Fruit fly (Drosophila melanogaster) whole organism, embryonic: ENCODE data around the gene zf30C.

ENCODE experiments used
- Atf-2 ChIP-seq: fragments of 200-800 bp; sonication (Bioruptor generic); optimal IDR thresholded peaks from 2 replicates; lab custom pipeline; 2016; ENCODE audit warnings: missing biosample characterization, missing genetic modification characterization
- CG10543 ChIP-seq: fragments of 200-800 bp; sonication (Bioruptor generic); optimal IDR thresholded peaks from 3 replicates; lab custom pipeline; 2017; ENCODE audit warnings: missing biosample characterization, mild to moderate bottlenecking, missing genetic modification characterization, moderate library complexity
- CG14965 ChIP-seq: fragments of 200-800 bp; sonication (Bioruptor generic); optimal IDR thresholded peaks from 2 replicates; lab custom pipeline; 2016; ENCODE audit warnings: missing biosample characterization, missing genetic modification characterization, borderline replicate concordance
- CG1529 ChIP-seq: fragments of 200-800 bp; sonication (Bioruptor generic); optimal IDR thresholded peaks from 3 replicates; lab custom pipeline; 2018; ENCODE audit warnings: missing biosample characterization, missing genetic modification characterization
- CG15601 ChIP-seq: fragments of 200-800 bp; sonication (Bioruptor generic); optimal IDR thresholded peaks from 3 replicates; lab custom pipeline; 2019; ENCODE audit warnings: missing biosample characterization, mild to moderate bottlenecking, missing genetic modification characterization, moderate library complexity
- CG1603 ChIP-seq: fragments of 200-800 bp; sonication (Bioruptor generic); optimal IDR thresholded peaks from 2 replicates; lab custom pipeline; 2019; ENCODE audit warnings: missing biosample characterization, mild to moderate bottlenecking, missing genetic modification characterization, moderate library complexity
- CG16863 ChIP-seq: fragments of 200-800 bp; sonication (Bioruptor generic); optimal IDR thresholded peaks from 3 replicates; lab custom pipeline; 2016; ENCODE audit warnings: missing biosample characterization, missing genetic modification characterization
- CG17385 ChIP-seq: fragments of 200-800 bp; sonication (Bioruptor generic); optimal IDR thresholded peaks from 3 replicates; lab custom pipeline; 2018; ENCODE audit warnings: missing biosample characterization, mild to moderate bottlenecking, missing genetic modification characterization
- CG17568 ChIP-seq: fragments of 200-800 bp; sonication (Bioruptor generic); optimal IDR thresholded peaks from 2 replicates; lab custom pipeline; 2018; ENCODE audit warnings: missing biosample characterization, mild to moderate bottlenecking, missing genetic modification characterization, moderate library complexity
- CG30431 ChIP-seq: fragments of 200-800 bp; sonication (Bioruptor generic); optimal IDR thresholded peaks from 2 replicates; lab custom pipeline; 2017; ENCODE audit warnings: missing biosample characterization, missing genetic modification characterization
- CG32532 ChIP-seq: fragments of 200-800 bp; sonication (Bioruptor generic); IDR thresholded peaks from 2 replicates; pipeline ENCODE4 v1.3.6; 2022; ENCODE audit warnings: missing biosample characterization, missing genetic modification characterization
- CG33213 ChIP-seq: fragments of 200-800 bp; sonication (Bioruptor generic); optimal IDR thresholded peaks from 3 replicates; lab custom pipeline; 2016; ENCODE audit warnings: missing biosample characterization, missing genetic modification characterization
- CG33557 ChIP-seq: fragments of 200-800 bp; sonication (Bioruptor generic); optimal IDR thresholded peaks from 2 replicates; lab custom pipeline; 2019; ENCODE audit warnings: missing biosample characterization, mild to moderate bottlenecking, missing genetic modification characterization, moderate library complexity
- CG4404 ChIP-seq: fragments of 200-800 bp; sonication (Bioruptor generic); IDR thresholded peaks from 2 replicates; pipeline ENCODE4 v1.3.6; 2022; ENCODE audit warnings: missing biosample characterization, missing genetic modification characterization
- CG6175 ChIP-seq: fragments of 200-800 bp; sonication (Bioruptor generic); IDR thresholded peaks from 3 replicates; pipeline ENCODE4 v1.3.6; 2022; ENCODE audit warnings: missing biosample characterization, missing genetic modification characterization
- CG7786 ChIP-seq: fragments of 200-800 bp; sonication (Bioruptor generic); optimal IDR thresholded peaks from 2 replicates; lab custom pipeline; 2016; ENCODE audit warnings: missing biosample characterization, missing genetic modification characterization
- CG8290 ChIP-seq, 3 experiments: fragments of 200-800 bp; sonication (Bioruptor generic); optimal IDR thresholded peaks; 2 replicates each; lab custom pipeline; 2016 to 2019; ENCODE audit warnings: missing biosample characterization in 3 of 3, missing genetic modification characterization in 3 of 3, mild to moderate bottlenecking in 2 of 3, moderate library complexity in 1 of 3
- CG8924 ChIP-seq: fragments of 200-800 bp; optimal IDR thresholded peaks from 3 replicates; lab custom pipeline; 2019; ENCODE audit warnings: missing biosample characterization, mild to moderate bottlenecking, missing genetic modification characterization, moderate library complexity
- CG9817 ChIP-seq: fragments of 200-800 bp; sonication (Bioruptor generic); optimal IDR thresholded peaks from 2 replicates; lab custom pipeline; 2018; ENCODE audit warnings: missing biosample characterization, mild to moderate bottlenecking, missing genetic modification characterization, moderate library complexity
- CHES-1-like ChIP-seq: fragments of 200-800 bp; sonication (Bioruptor generic); optimal IDR thresholded peaks from 2 replicates; lab custom pipeline; 2016; ENCODE audit warnings: missing biosample characterization, missing genetic modification characterization
- Dbx ChIP-seq: fragments of 200-800 bp; sonication (Bioruptor generic); IDR thresholded peaks from 3 replicates; pipeline ENCODE4 v1.3.6; 2022; ENCODE audit warnings: missing biosample characterization, missing genetic modification characterization
- Drgx ChIP-seq: fragments of 200-800 bp; sonication (Bioruptor generic); IDR thresholded peaks from 2 replicates; pipeline ENCODE4 v1.3.6; 2022; ENCODE audit warnings: missing biosample characterization, missing genetic modification characterization
- Fer3 ChIP-seq: fragments of 200-800 bp; sonication (Bioruptor generic); optimal IDR thresholded peaks from 2 replicates; lab custom pipeline; 2018; ENCODE audit warnings: missing biosample characterization, mild to moderate bottlenecking, missing genetic modification characterization, moderate library complexity
- Hr78 ChIP-seq, 2 experiments: fragments of 200-800 bp in 1 of 2; fragments of >200 bp in 1 of 2; sonication (Bioruptor generic) in 1 of 2; optimal IDR thresholded peaks; 2 replicates each; lab custom pipeline; 2017 to 2019; ENCODE audit warnings: missing biosample characterization in 2 of 2, missing genetic modification characterization in 2 of 2, mild to moderate bottlenecking in 1 of 2, moderate library complexity in 1 of 2
- MBD-R2 ChIP-seq: fragments of 200-800 bp; sonication (Bioruptor generic); IDR thresholded peaks from 2 replicates; pipeline ENCODE4 v1.3.6; 2022; ENCODE audit warnings: missing biosample characterization, missing genetic modification characterization
- MTF-1 ChIP-seq: fragments of 200-800 bp; sonication (Bioruptor generic); optimal IDR thresholded peaks from 2 replicates; lab custom pipeline; 2018; ENCODE audit warnings: missing biosample characterization, mild to moderate bottlenecking, missing genetic modification characterization, borderline replicate concordance
- Max ChIP-seq: fragments of 200-800 bp; sonication (Bioruptor generic); optimal IDR thresholded peaks from 2 replicates; lab custom pipeline; 2016; ENCODE audit warnings: missing biosample characterization, mild to moderate bottlenecking, missing genetic modification characterization
- Mrtf ChIP-seq: fragments of 200-800 bp; sonication (Bioruptor generic); IDR thresholded peaks from 3 replicates; pipeline ENCODE4 v1.3.6; 2022; ENCODE audit warnings: missing biosample characterization, missing genetic modification characterization
- Ptx1 ChIP-seq: fragments of 200-800 bp; sonication (Bioruptor generic); IDR thresholded peaks from 2 replicates; pipeline ENCODE4 v1.3.6; 2022; ENCODE audit warnings: missing biosample characterization, missing genetic modification characterization
- Usf ChIP-seq: fragments of 200-800 bp; sonication (Bioruptor generic); optimal IDR thresholded peaks from 2 replicates; lab custom pipeline; 2017; ENCODE audit warnings: missing genotype, missing biosample characterization, missing genetic modification characterization
- ap ChIP-seq: fragments of 200-800 bp; sonication (Bioruptor generic); IDR thresholded peaks from 2 replicates; pipeline ENCODE4 v1.3.6; 2022; ENCODE audit warnings: missing biosample characterization, missing genetic modification characterization
- az2 ChIP-seq: fragments of 200-800 bp; sonication (Bioruptor generic); optimal IDR thresholded peaks from 3 replicates; lab custom pipeline; 2016; ENCODE audit warnings: missing biosample characterization, missing genetic modification characterization
- bowl ChIP-seq: fragments of 200-800 bp; sonication (Bioruptor generic); IDR thresholded peaks from 2 replicates; pipeline ENCODE4 v1.3.6; 2022; ENCODE audit warnings: missing biosample characterization, missing genetic modification characterization
- cg ChIP-seq: fragments of 200-800 bp; sonication (Bioruptor generic); optimal IDR thresholded peaks from 3 replicates; lab custom pipeline; 2019; ENCODE audit warnings: missing biosample characterization, mild to moderate bottlenecking, missing genetic modification characterization, moderate library complexity
- chinmo ChIP-seq: fragments of 200-800 bp; sonication (Bioruptor generic); IDR thresholded peaks from 4 replicates; pipeline ENCODE4 v1.3.6; 2022; ENCODE audit warnings: missing biosample characterization, missing genetic modification characterization; ENCODE audit not compliant: partially characterized antibody
- dati ChIP-seq: fragments of 200-800 bp; sonication (Bioruptor generic); IDR thresholded peaks from 2 replicates; pipeline ENCODE4 v1.3.6; 2022; ENCODE audit warnings: missing biosample characterization, missing genetic modification characterization
- disco-r ChIP-seq: fragments of 200-800 bp; sonication (Bioruptor generic); optimal IDR thresholded peaks from 2 replicates; lab custom pipeline; 2016; ENCODE audit warnings: missing biosample characterization, missing genetic modification characterization
- eve ChIP-seq, 2 experiments: fragments of >200 bp; optimal IDR thresholded peaks; 2 replicates each; lab custom pipeline; 2017; ENCODE audit warnings: missing biosample characterization in 2 of 2, missing genetic modification characterization in 2 of 2
- gem ChIP-seq: fragments of 200-800 bp; sonication (Bioruptor generic); optimal IDR thresholded peaks from 2 replicates; lab custom pipeline; 2019; ENCODE audit warnings: missing biosample characterization, mild to moderate bottlenecking, missing genetic modification characterization, moderate library complexity
- jigr1 ChIP-seq: fragments of 200-800 bp; sonication (Bioruptor generic); IDR thresholded peaks from 3 replicates; pipeline ENCODE4 v1.3.6; 2022; ENCODE audit warnings: missing biosample characterization, missing genetic modification characterization
- nom ChIP-seq: fragments of 200-800 bp; sonication (Bioruptor generic); optimal IDR thresholded peaks from 2 replicates; lab custom pipeline; 2017; ENCODE audit warnings: missing biosample characterization, missing genetic modification characterization, mild to moderate bottlenecking, moderate library complexity, missing genetic modification reagents
- pan ChIP-seq, 4 experiments: fragments of >200 bp in 3 of 4; fragments of 200-800 bp in 1 of 4; sonication (Bioruptor generic) in 1 of 4; optimal IDR thresholded peaks in 3 of 4; IDR thresholded peaks in 1 of 4; 2 replicates each; pipeline versions ENCODE4 v1.3.6 to Lab custom; 2017 to 2022; ENCODE audit warnings: missing biosample characterization in 2 of 4, missing genetic modification characterization in 2 of 4, mixed read lengths in 1 of 4
- pb ChIP-seq: fragments of 200-800 bp; sonication (Bioruptor generic); optimal IDR thresholded peaks from 3 replicates; lab custom pipeline; 2016; ENCODE audit warnings: missing biosample characterization, missing genetic modification characterization
- sd ChIP-seq: fragments of 200-800 bp; sonication (Bioruptor generic); optimal IDR thresholded peaks from 3 replicates; lab custom pipeline; 2018; ENCODE audit warnings: missing biosample characterization, mild to moderate bottlenecking, missing genetic modification characterization, moderate library complexity
- sob ChIP-seq: fragments of 200-800 bp; sonication (Bioruptor generic); IDR thresholded peaks from 2 replicates; pipeline ENCODE4 v1.3.6; 2022; ENCODE audit warnings: missing biosample characterization, missing genetic modification characterization
- tin ChIP-seq: fragments of 200-800 bp; sonication (Bioruptor generic); optimal IDR thresholded peaks from 3 replicates; lab custom pipeline; 2016; ENCODE audit warnings: missing biosample characterization, missing genetic modification characterization
- unpg ChIP-seq: fragments of 200-800 bp; sonication (Bioruptor generic); optimal IDR thresholded peaks from 3 replicates; lab custom pipeline; 2018; ENCODE audit warnings: missing biosample characterization, mild to moderate bottlenecking, missing genetic modification characterization, moderate library complexity
- yki ChIP-seq: fragments of >200 bp; optimal IDR thresholded peaks from 3 replicates; lab custom pipeline; 2018

Gene zf30C

DNA sequence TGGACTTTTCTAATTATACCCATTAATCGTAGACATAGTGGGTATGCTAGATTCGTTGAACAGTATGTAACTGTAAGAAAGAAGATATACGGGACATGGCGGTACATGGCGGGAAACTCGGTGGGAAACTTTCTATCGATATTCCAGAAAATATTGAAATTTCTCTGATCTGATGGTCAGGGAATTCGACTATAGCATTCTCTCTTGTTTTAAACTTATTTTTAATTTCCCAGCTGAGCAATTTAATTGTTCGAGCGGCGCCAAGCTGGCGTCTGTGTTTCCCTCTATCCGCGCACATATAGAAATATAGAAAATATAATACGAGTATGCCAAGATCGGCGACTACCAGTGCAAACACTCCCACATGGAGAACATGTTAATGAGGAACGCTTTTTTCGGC lies 21.0 kb downstream of the zf30C start (continued):
- TF ChIP-seq Max (no peak), ap (GFP tag; lab: Robert Waterston, UW) (no peak), disco-r (GFP tag; lab: Kevin White, UChicago) (no peak), unpg (GFP tag; lab: Kevin White, UChicago) (peak; percentile 26), CG6175 (GFP tag; lab: Robert Waterston, UW) (no peak), sd (tag; lab: Kevin White, UChicago) (peak; percentile 44), Mrtf (GFP tag; lab: Robert Waterston, UW) (no peak), sob (GFP tag; lab: Robert Waterston, UW) (0 out of 2 replicates have a peak, but pooled peaks have one; percentile 6), CG16863 (GFP tag; lab: Kevin White, UChicago) (peak; percentile 28), yki (no peak), CG9817 (tag; lab: Kevin White, UChicago) (peak; percentile 42), CG30431 (peak; percentile 14), chinmo (GFP tag; lab: Robert Waterston, UW) (no peak), Dbx (0 out of 3 replicates have a peak, but pooled peaks have one; percentile 16), Usf (GFP tag; lab: Kevin White, UChicago) (no peak), CG33213 (GFP tag; lab: Kevin White, UChicago) (no peak), dati (GFP tag; lab: Robert Waterston, UW) (no peak), tin (GFP tag; lab: Kevin White, UChicago) (no peak), CG1529 (GFP tag; lab: Kevin White, UChicago) (no peak), MTF-1 (GFP tag; lab: Kevin White, UChicago) (no peak), CG1603 (tag; lab: Kevin White, UChicago) (peak; percentile 5), CHES-1-like (GFP tag; lab: Kevin White, UChicago) (peak; percentile 24), Ptx1 (0 out of 2 replicates have a peak, but pooled peaks have one; percentile 20), Hr78 (GFP tag; optimal IDR thresholded peaks at IDR 0.05; lab: Kevin White, UChicago) (no peak), CG17568 (GFP tag; lab: Kevin White, UChicago) (no peak), CG4404 (GFP tag; lab: Robert Waterston, UW) (no peak), CG8290 (GFP tag; optimal IDR thresholded peaks at IDR 0.05; lab: Kevin White, UChicago) (no peak), CG8290 (tag; optimal IDR thresholded peaks at IDR 0.05; lab: Kevin White, UChicago) (peak in 1 of 2 experiments; percentile 43), bowl (GFP tag; lab: Robert Waterston, UW) (no peak), Atf-2 (GFP tag; lab: Kevin White, UChicago) (no peak), Drgx (GFP tag; lab: Robert Waterston, UW) (0 out of 2 replicates have a peak, but pooled peaks have one; percentile 12), CG10543 (GFP tag; lab: Kevin White, UChicago) (peak; percentile 30), pb (GFP tag; lab: Kevin White, UChicago) (no peak), pan (optimal IDR thresholded peaks at IDR 0.05; lab: Kevin White, UChicago) (no peak), pan (GFP tag; optimal IDR thresholded peaks at IDR 0.05 in 1 of 2, IDR thresholded peaks at IDR 0.05 in 1 of 2) (peak in 1 of 2 experiments; percentile 38), CG17385 (GFP tag; lab: Kevin White, UChicago) (peak; percentile 16), CG7786 (GFP tag; lab: Kevin White, UChicago) (peak; percentile 30), gem (peak; percentile 61), az2 (GFP tag; lab: Kevin White, UChicago) (peak; percentile 5), CG14965 (GFP tag; lab: Kevin White, UChicago) (no peak), nom (GFP tag; lab: Kevin White, UChicago) (no peak), CG32532 (GFP tag; lab: Robert Waterston, UW) (peak; percentile 38; the same call in 1 of the 2 replicates), jigr1 (no peak), CG33557 (GFP tag; lab: Kevin White, UChicago) (no peak), Fer3 (tag; lab: Kevin White, UChicago) (peak; percentile 40), cg (GFP tag; lab: Kevin White, UChicago) (no peak), CG8924 (peak; percentile 25), MBD-R2 (GFP tag; lab: Robert Waterston, UW) (no peak), CG15601 (no peak), eve (GFP tag; optimal IDR thresholded peaks at IDR 0.05; lab: Kevin White, UChicago) (no peak)
- TF ChIP-seq, all 482 proteins: peak for 93
